Fruit fly (Drosophila melanogaster) Kc167 (cell line): Measurements from ENCODE around the gene Mcad.

Experiments
- h ChIP-seq: fragments of >200 bp; optimal IDR thresholded peaks from 3 replicates; lab custom pipeline; 2018; ENCODE audit warnings: missing external identifiers
- insv ChIP-seq: fragments of >200 bp; optimal IDR thresholded peaks from 3 replicates; lab custom pipeline; 2018; ENCODE audit warnings: missing external identifiers
- psq ChIP-seq: fragments of >200 bp; optimal IDR thresholded peaks from 2 replicates; lab custom pipeline; 2017; ENCODE audit warnings: missing external identifiers
- ttk ChIP-seq: sonication (Bioruptor generic); optimal IDR thresholded peaks from 2 replicates; lab custom pipeline; 2017; ENCODE audit warnings: missing external identifiers

DNA sequence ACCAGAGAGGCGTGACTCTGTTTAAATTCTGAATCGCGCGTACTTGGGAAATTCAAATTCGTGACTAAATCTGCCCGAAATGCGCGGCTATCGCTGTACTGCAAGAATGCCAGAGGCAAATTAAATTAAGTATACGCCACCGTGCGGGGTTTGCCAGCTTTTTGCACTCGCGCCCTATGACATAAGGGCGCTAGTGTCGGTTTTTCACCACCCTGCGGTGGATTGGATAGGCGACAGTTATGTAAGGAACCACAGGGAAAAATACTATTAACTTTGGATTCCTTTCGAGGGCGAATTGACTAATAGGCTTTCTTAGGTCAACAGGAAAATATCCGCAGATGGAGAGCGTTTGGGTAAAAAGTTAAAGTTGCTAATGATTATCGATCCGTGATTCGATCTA is 23.6 kb upstream of the Mcad start, which contains the start of gene CG44195:
- TF ChIP-seq insv (lab: Kevin White, UChicago) (no peak), ttk (lab: Kevin White, UChicago) (no peak), psq (no peak), h (lab: Kevin White, UChicago) (no peak)
